Worm (Caenorhabditis elegans) whole organism, mixed stage, embryonic: ENCODE data around the gene C09B9.2.

Experiments
- bed-3 ChIP-seq: fragments of 200-800 bp; sonication (Bioruptor generic); optimal IDR thresholded peaks from 3 replicates; lab custom pipeline; 2018; ENCODE audit warnings: mild to moderate bottlenecking, missing genetic modification characterization, moderate library complexity, missing compliant biosample characterization
- ceh-83 ChIP-seq: fragments of 200-800 bp; sonication (Bioruptor generic); optimal IDR thresholded peaks from 2 replicates; lab custom pipeline; 2018; ENCODE audit warnings: mild to moderate bottlenecking, missing genetic modification characterization, missing compliant biosample characterization
- ces-1 ChIP-seq: fragments of 150-350 bp; optimal IDR thresholded peaks from 2 replicates; lab custom pipeline; 2014; ENCODE audit warnings: missing biosample characterization, missing genetic modification reagents, missing genetic modification characterization
- elt-3 ChIP-seq: fragments of 150-350 bp; optimal IDR thresholded peaks from 2 replicates; lab custom pipeline; 2014; ENCODE audit warnings: missing biosample characterization, missing genetic modification characterization
- ham-2 ChIP-seq: fragments of 200-800 bp; sonication (Bioruptor generic); optimal IDR thresholded peaks from 2 replicates; lab custom pipeline; 2018; ENCODE audit warnings: mild to moderate bottlenecking, missing genetic modification characterization, missing compliant biosample characterization
- lin-13 ChIP-seq: fragments of 150-350 bp; optimal IDR thresholded peaks from 2 replicates; lab custom pipeline; 2014; ENCODE audit warnings: missing biosample characterization, missing genetic modification characterization
- lsy-2 ChIP-seq: fragments of 150-350 bp; optimal IDR thresholded peaks from 2 replicates; lab custom pipeline; 2014; ENCODE audit warnings: missing biosample characterization, missing genetic modification characterization
- nhr-237 ChIP-seq: fragments of 150-350 bp; optimal IDR thresholded peaks from 2 replicates; lab custom pipeline; 2014; ENCODE audit warnings: missing biosample characterization, missing genetic modification characterization
- nhr-28 ChIP-seq: fragments of 150-350 bp; optimal IDR thresholded peaks from 2 replicates; lab custom pipeline; 2014; ENCODE audit warnings: missing biosample characterization, missing genetic modification characterization
- pha-4 ChIP-seq: fragments of 150-350 bp; optimal IDR thresholded peaks from 2 replicates; lab custom pipeline; 2018; ENCODE audit warnings: missing biosample characterization, missing genetic modification reagents, missing genetic modification characterization
- snpc-4 ChIP-seq: fragments of 150-350 bp; optimal IDR thresholded peaks from 2 replicates; lab custom pipeline; 2014; ENCODE audit warnings: missing biosample characterization, missing genetic modification characterization
- ztf-11 ChIP-seq: fragments of 150-350 bp; optimal IDR thresholded peaks from 2 replicates; lab custom pipeline; 2014; ENCODE audit warnings: missing biosample characterization, missing genetic modification characterization

ce11 chrIV:5063297-5063696, 34.2 kb downstream of the C09B9.2 start:
- TF ChIP-seq lsy-2 (tag; lab: Kevin White, UChicago) (no peak), bed-3 (GFP tag; lab: Kevin White, UChicago) (no peak), nhr-28 (tag; lab: Kevin White, UChicago) (no peak), ztf-11 (tag; lab: Kevin White, UChicago) (no peak), nhr-237 (tag; lab: Kevin White, UChicago) (no peak), elt-3 (tag; lab: Kevin White, UChicago) (no peak), snpc-4 (tag; lab: Kevin White, UChicago) (no peak), lin-13 (no peak), ham-2 (GFP tag; lab: Kevin White, UChicago) (no peak), ceh-83 (no peak), ces-1 (no peak), pha-4 (tag; lab: Kevin White, UChicago) (no peak)
